Worm (Caenorhabditis elegans): ENCODE data around the gene polq-1.
A peak's percentile ranks its signal among the peaks of the same experiment; 100 is the strongest.

polq-1 gene

DNA sequence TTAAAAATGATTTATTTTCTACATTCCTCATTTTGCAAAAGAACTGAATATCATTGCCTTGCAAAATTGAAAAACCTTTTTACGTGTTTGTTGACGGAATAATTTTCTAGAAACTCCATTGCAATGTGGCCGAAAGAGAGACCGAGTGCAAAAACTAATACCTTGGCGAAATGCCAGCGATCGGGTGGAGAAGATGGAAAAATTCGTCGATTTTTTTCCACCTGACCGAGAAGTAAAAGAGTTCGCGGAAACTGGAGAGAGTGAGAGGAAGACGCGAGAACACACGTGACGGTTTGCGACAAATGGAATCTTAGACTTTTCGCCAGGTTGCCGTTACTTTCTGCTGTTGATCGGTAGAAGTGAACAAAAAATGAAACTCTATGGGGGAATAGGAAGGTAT lies 38.7 kb upstream of the polq-1 start (continued):
- no peak for TF ChIP-seq lin-15B (tag; optimal IDR thresholded peaks at IDR 0.05)
- peak; percentile 46 for TF ChIP-seq tbx-2 (tag; optimal IDR thresholded peaks at IDR 0.05)
- peak in 1 of 2 experiments; percentile 74 for TF ChIP-seq lsy-2 (tag; optimal IDR thresholded peaks at IDR 0.05)
- no peak for TF ChIP-seq pqm-1 (tag; optimal IDR thresholded peaks at IDR 0.05)
- no peak for TF ChIP-seq hpl-2 (GFP tag; optimal IDR thresholded peaks at IDR 0.05)
- TF ChIP-seq sup-37 (GFP tag; optimal IDR thresholded peaks at IDR 0.05), result no peak
- TF ChIP-seq nhr-12 (tag; optimal IDR thresholded peaks at IDR 0.05), result no peak
- TF ChIP-seq rnt-1 (tag; optimal IDR thresholded peaks at IDR 0.05), result peak; percentile 26
- TF ChIP-seq C04F5.9 (tag; optimal IDR thresholded peaks at IDR 0.05), result no peak
- TF ChIP-seq F16B12.6 (tag; optimal IDR thresholded peaks at IDR 0.05), result no peak
- TF ChIP-seq snpc-4 (tag; optimal IDR thresholded peaks at IDR 0.05), result no peak
- TF ChIP-seq isw-1 (GFP tag; IDR thresholded peaks at IDR 0.05), result no peak
- TF ChIP-seq sox-4 (tag; optimal IDR thresholded peaks at IDR 0.05), result no peak
- TF ChIP-seq fkh-8 (tag; optimal IDR thresholded peaks at IDR 0.05), result peak; percentile 37
- TF ChIP-seq lin-35 (GFP tag; optimal IDR thresholded peaks at IDR 0.05), result peak in 1 of 2 experiments; percentile 69
- TF ChIP-seq nhr-77 (tag; optimal IDR thresholded peaks at IDR 0.05), result no peak
- TF ChIP-seq dsc-1 (tag; optimal IDR thresholded peaks at IDR 0.05), result peak; percentile 11
- TF ChIP-seq vab-15 (tag; optimal IDR thresholded peaks at IDR 0.05), result no peak
- no peak for TF ChIP-seq irx-1 (tag; optimal IDR thresholded peaks at IDR 0.05)
- TF ChIP-seq C34B4.2 (tag; optimal IDR thresholded peaks at IDR 0.05), result no peak
- no peak for TF ChIP-seq unc-30 (tag; optimal IDR thresholded peaks at IDR 0.05)
- TF ChIP-seq ceh-88 (GFP tag; IDR thresholded peaks at IDR 0.05), result no peak
- TF ChIP-seq elt-2 (tag; optimal IDR thresholded peaks at IDR 0.05), result no peak
- TF ChIP-seq nhr-47 (tag; optimal IDR thresholded peaks at IDR 0.05), result peak; percentile 59
- no peak for TF ChIP-seq nhr-76 (tag; optimal IDR thresholded peaks at IDR 0.05)
- TF ChIP-seq egl-13 (tag; optimal IDR thresholded peaks at IDR 0.05), result no peak
- no peak for TF ChIP-seq ztf-4 (tag; optimal IDR thresholded peaks at IDR 0.05)
- no peak for TF ChIP-seq lir-3 (tag; optimal IDR thresholded peaks at IDR 0.05; ENCODE audit: poor library complexity)
- TF ChIP-seq jun-1 (tag; optimal IDR thresholded peaks at IDR 0.05), result no peak
- no peak for TF ChIP-seq ces-1 (GFP tag; optimal IDR thresholded peaks at IDR 0.05)
- peak; percentile 33 for TF ChIP-seq ama-1 (optimal IDR thresholded peaks at IDR 0.05)
- TF ChIP-seq egl-27 (tag; optimal IDR thresholded peaks at IDR 0.05), result no peak
- TF ChIP-seq nhr-28 (tag; optimal IDR thresholded peaks at IDR 0.05), result no peak
- TF ChIP-seq blmp-1 (tag; optimal IDR thresholded peaks at IDR 0.05), result peak; percentile 87

DNA sequence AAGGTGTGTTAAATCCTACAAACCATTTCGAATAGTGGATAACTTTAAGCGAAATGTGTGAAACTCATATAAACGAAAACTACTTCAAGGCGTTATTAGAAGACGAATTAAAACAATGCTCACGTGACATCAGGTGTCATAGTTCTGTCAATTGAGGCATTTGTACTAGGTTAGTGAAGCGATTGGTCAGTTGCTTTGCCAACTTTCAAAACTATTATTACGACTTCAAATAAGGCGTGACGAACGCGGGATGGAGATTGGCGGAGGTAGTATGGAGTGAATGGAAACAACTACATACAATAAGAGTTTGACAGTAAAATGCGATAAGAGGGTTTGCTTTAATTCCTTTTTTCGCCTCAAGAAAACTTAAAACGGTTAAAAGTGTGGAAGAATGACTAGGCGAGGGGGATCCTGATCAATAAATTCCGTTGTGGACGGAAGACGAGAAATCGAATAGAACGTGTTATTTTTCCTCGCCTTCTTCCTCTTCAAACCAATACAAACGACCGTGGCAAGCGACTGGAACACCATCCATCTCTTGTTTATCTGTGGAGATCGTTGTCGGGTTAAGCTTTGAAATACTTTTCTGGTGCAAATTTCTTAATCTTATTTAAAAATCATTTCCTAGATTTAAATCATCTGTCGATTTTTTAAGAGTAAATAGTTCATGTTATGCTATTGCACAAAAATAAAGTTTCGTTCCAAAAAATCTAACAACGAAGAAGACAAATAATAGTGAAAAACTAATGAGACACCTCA lies 38.0 kb upstream of the polq-1 start:
- TF ChIP-seq F16B12.6 (tag; optimal IDR thresholded peaks at IDR 0.05), result no peak
- peak in 1 of 2 experiments; percentile 40 for TF ChIP-seq lin-35 (GFP tag; optimal IDR thresholded peaks at IDR 0.05)
- no peak for TF ChIP-seq nhr-84 (tag; optimal IDR thresholded peaks at IDR 0.05)
- no peak for TF ChIP-seq isw-1 (GFP tag; IDR thresholded peaks at IDR 0.05)
- TF ChIP-seq egl-27 (tag; optimal IDR thresholded peaks at IDR 0.05), result no peak
- no peak for TF ChIP-seq mdl-1 (tag; optimal IDR thresholded peaks at IDR 0.05)
- TF ChIP-seq efl-3 (GFP tag; optimal IDR thresholded peaks at IDR 0.05), result no peak
- no peak for TF ChIP-seq lsy-2 (tag; optimal IDR thresholded peaks at IDR 0.05)
- TF ChIP-seq nhr-90 (tag; optimal IDR thresholded peaks at IDR 0.05; ENCODE audit: poor library complexity), result no peak
- TF ChIP-seq alr-1 (tag; optimal IDR thresholded peaks at IDR 0.05; ENCODE audit: borderline replicate concordance), result no peak
- no peak for TF ChIP-seq ztf-4 (tag; optimal IDR thresholded peaks at IDR 0.05)
- TF ChIP-seq efl-1 (optimal IDR thresholded peaks at IDR 0.05), result no peak
- peak in 1 of 2 experiments; percentile 89 for TF ChIP-seq efl-1 (GFP tag; optimal IDR thresholded peaks at IDR 0.05 in 1 of 2)
